Fruit fly (Drosophila melanogaster): ENCODE results near the gene Culd.

Culd gene

dm6 chr3L:8394944-8395343, 38.8 kb upstream of the Culd start:
- TF ChIP-seq rgr (GFP tag; optimal IDR thresholded peaks at IDR 0.05) (peak; percentile 1), Myc (optimal IDR thresholded peaks at IDR 0.05) (peak; percentile 91), Jra (GFP tag; optimal IDR thresholded peaks at IDR 0.05) (no peak)

DNA sequence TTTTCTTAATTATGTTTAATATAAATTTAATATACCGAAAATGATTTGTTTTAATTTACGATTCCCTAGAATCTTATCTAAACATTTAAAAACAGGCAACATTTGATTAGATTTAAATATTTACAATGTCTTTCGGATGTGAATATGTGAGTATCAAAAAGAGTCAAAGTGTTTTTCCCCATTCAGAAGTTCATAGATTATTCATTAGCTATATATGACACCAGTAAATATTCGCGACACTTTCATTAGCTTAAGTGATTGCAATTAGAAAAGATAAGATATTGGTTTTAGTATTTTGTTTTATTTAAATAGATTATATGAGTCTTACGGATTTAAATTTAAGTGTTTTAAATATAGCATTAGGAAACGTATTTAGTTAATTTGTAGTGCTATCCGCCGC, 38.0 kb upstream of the Culd start:
- TF ChIP-seq pan (optimal IDR thresholded peaks at IDR 0.05): no peak
- TF ChIP-seq Rel (GFP tag; optimal IDR thresholded peaks at IDR 0.05): no peak
- peak; percentile 86 for TF ChIP-seq Rel (tag; optimal IDR thresholded peaks at IDR 0.05)

dm6 chr3L:8393549-8393948, 37.5 kb upstream of the Culd start, which contains the start of gene Jon66Cii:
TSS of gene Jon66Cii (minus strand) at chr3L:8393649.
- TF ChIP-seq CG9705 (GFP tag; optimal IDR thresholded peaks at IDR 0.05): no peak
- no peak for TF ChIP-seq Dif (GFP tag; optimal IDR thresholded peaks at IDR 0.05; ENCODE audit: partially characterized antibody)
- TF ChIP-seq Hr83 (GFP tag; optimal IDR thresholded peaks at IDR 0.05; ENCODE audit: poor library complexity, severe bottlenecking): no peak
- no peak for TF ChIP-seq N (GFP tag; optimal IDR thresholded peaks at IDR 0.05)
- TF ChIP-seq jim (GFP tag; optimal IDR thresholded peaks at IDR 0.05): no peak
- TF ChIP-seq sv (GFP tag; optimal IDR thresholded peaks at IDR 0.05): no peak
- TF ChIP-seq usp (GFP tag; optimal IDR thresholded peaks at IDR 0.05): no peak
- no peak for TF ChIP-seq HLH106 (tag; optimal IDR thresholded peaks at IDR 0.05)
- TF ChIP-seq Vsx2 (GFP tag; optimal IDR thresholded peaks at IDR 0.05; ENCODE audit: partially characterized antibody): no peak
- TF ChIP-seq Dfd (GFP tag; optimal IDR thresholded peaks at IDR 0.05): no peak
- TF ChIP-seq br (GFP tag; optimal IDR thresholded peaks at IDR 0.05): no peak
- no peak for TF ChIP-seq CG32264 (GFP tag; optimal IDR thresholded peaks at IDR 0.05)
- TF ChIP-seq dmrt93B (GFP tag; optimal IDR thresholded peaks at IDR 0.05): no peak
- TF ChIP-seq rgr (GFP tag; optimal IDR thresholded peaks at IDR 0.05): no peak
- no peak for TF ChIP-seq Hnf4 (GFP tag; optimal IDR thresholded peaks at IDR 0.05)
- TF ChIP-seq foxo (GFP tag; optimal IDR thresholded peaks at IDR 0.05): no peak
- TF ChIP-seq Hr78 (GFP tag; optimal IDR thresholded peaks at IDR 0.05): no peak
- no peak for TF ChIP-seq psq (GFP tag; optimal IDR thresholded peaks at IDR 0.05)
- TF ChIP-seq brk (GFP tag; optimal IDR thresholded peaks at IDR 0.05): no peak
- no peak for TF ChIP-seq pan (optimal IDR thresholded peaks at IDR 0.05)

DNA sequence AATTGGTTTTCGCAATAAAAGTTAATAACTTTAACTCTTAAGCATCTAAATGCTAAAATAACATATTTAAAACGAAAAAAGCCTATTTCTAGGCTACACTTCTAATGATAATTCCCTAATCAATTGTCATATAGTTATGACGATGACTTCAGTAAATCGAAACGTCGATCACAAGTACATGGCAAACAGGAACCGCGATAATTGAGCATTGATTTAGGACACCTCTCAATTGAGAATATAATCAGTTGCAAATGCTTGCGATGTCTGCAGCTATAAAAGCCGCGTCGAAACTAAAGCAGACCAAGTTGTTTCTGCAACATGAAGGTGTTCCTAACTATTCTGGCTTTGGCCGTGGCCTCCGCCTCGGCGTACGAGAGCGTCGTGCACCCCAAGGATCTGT, 35.1 kb upstream of the Culd start, which contains the start of gene Jon66Ci:
Jon66Ci (plus strand) TSS at position 301 of the 400 bp plus-strand sequence.
- TF ChIP-seq Dfd (GFP tag; optimal IDR thresholded peaks at IDR 0.05): no peak
- no peak for TF ChIP-seq CG32264 (GFP tag; optimal IDR thresholded peaks at IDR 0.05)
- TF ChIP-seq CG9705 (GFP tag; optimal IDR thresholded peaks at IDR 0.05): no peak
- TF ChIP-seq woc (GFP tag; optimal IDR thresholded peaks at IDR 0.05): no peak
- no peak for TF ChIP-seq GATAd (GFP tag; optimal IDR thresholded peaks at IDR 0.05)
- TF ChIP-seq Jra (GFP tag; optimal IDR thresholded peaks at IDR 0.05): no peak
- no peak for TF ChIP-seq jim (GFP tag; optimal IDR thresholded peaks at IDR 0.05)
- no peak for TF ChIP-seq fru (GFP tag; optimal IDR thresholded peaks at IDR 0.05)
- TF ChIP-seq Vsx2 (GFP tag; optimal IDR thresholded peaks at IDR 0.05; ENCODE audit: partially characterized antibody): no peak
- no peak for TF ChIP-seq dmrt93B (GFP tag; optimal IDR thresholded peaks at IDR 0.05)

DNA sequence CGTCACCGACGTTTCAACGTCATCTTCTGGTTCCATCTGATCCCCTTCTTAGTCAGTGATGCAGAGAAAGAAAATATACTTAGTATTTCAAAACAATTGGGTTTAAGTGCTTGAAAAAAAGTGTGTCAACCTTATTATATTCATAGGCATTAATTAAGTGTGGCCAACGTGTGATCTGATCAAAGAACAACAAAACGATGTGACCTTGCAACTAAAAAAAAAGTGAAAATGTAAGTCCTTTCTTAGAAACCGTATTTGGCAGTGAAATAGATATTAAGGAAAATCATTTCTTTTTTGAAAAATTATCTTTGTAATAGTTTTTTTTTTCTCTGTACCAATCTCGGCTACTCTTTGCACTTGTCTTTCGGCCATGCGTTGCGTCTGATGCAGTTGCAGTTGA, 29.0 kb upstream of the Culd start:
- TF ChIP-seq jim (GFP tag; optimal IDR thresholded peaks at IDR 0.05): no peak
- TF ChIP-seq dsf (GFP tag; optimal IDR thresholded peaks at IDR 0.05; ENCODE audit: borderline replicate concordance): no peak
- peak; percentile 30 for TF ChIP-seq woc (GFP tag; optimal IDR thresholded peaks at IDR 0.05)
- TF ChIP-seq h (GFP tag; optimal IDR thresholded peaks at IDR 0.05): peak; percentile 55
- peak; percentile 12 for TF ChIP-seq OdsH (GFP tag; optimal IDR thresholded peaks at IDR 0.05)
- TF ChIP-seq psq (GFP tag; optimal IDR thresholded peaks at IDR 0.05): peak; percentile 49
- TF ChIP-seq ey (GFP tag; optimal IDR thresholded peaks at IDR 0.05): peak; percentile 15
- no peak for TF ChIP-seq brk (GFP tag; optimal IDR thresholded peaks at IDR 0.05)
- TF ChIP-seq fru (GFP tag; optimal IDR thresholded peaks at IDR 0.05): peak; percentile 46
- TF ChIP-seq rgr (GFP tag; optimal IDR thresholded peaks at IDR 0.05): peak; percentile 4
- TF ChIP-seq Vsx2 (GFP tag; optimal IDR thresholded peaks at IDR 0.05; ENCODE audit: partially characterized antibody): no peak
- peak; percentile 12 for TF ChIP-seq HLH106 (tag; optimal IDR thresholded peaks at IDR 0.05)
- TF ChIP-seq br (GFP tag; optimal IDR thresholded peaks at IDR 0.05): peak; percentile 35
- TF ChIP-seq foxo (GFP tag; optimal IDR thresholded peaks at IDR 0.05): peak in 1 of 2 experiments; percentile 39
- no peak for TF ChIP-seq Hr83 (GFP tag; optimal IDR thresholded peaks at IDR 0.05; ENCODE audit: poor library complexity, severe bottlenecking)
